Worm (Caenorhabditis elegans) whole organism, young adult: Measurements from ENCODE around the gene C16C8.14.

Experiments used
- C17E4.6 ChIP-seq: fragments of 200-800 bp; sonication (Bioruptor generic); IDR thresholded peaks from 2 replicates; pipeline ENCODE4 v1.3.6; 2022; ENCODE audit warnings: missing genetic modification reagents, missing genetic modification characterization, missing compliant biosample characterization
- D2030.7 ChIP-seq: fragments of 200-800 bp; sonication (Bioruptor generic); IDR thresholded peaks from 2 replicates; pipeline ENCODE4 v1.3.6; 2022; ENCODE audit warnings: missing genetic modification reagents, missing genetic modification characterization, missing compliant biosample characterization
- F10E7.11 ChIP-seq: sonication (generic microtip); optimal IDR thresholded peaks from 2 replicates; lab custom pipeline; 2017; ENCODE audit warnings: mild to moderate bottlenecking, missing genetic modification characterization, moderate library complexity, missing compliant biosample characterization
- F37B4.10 ChIP-seq: fragments of 200-800 bp; sonication (Bioruptor generic); IDR thresholded peaks from 2 replicates; pipeline ENCODE4 v1.3.6; 2022; ENCODE audit warnings: missing genetic modification characterization, missing compliant biosample characterization
- F52B5.7 ChIP-seq: sonication (generic microtip); optimal IDR thresholded peaks from 2 replicates; lab custom pipeline; 2016; ENCODE audit warnings: mild to moderate bottlenecking, missing genetic modification characterization, missing compliant biosample characterization
- T07F8.4 ChIP-seq: sonication (generic microtip); optimal IDR thresholded peaks from 2 replicates; lab custom pipeline; 2016; ENCODE audit warnings: mild to moderate bottlenecking, missing genetic modification characterization, moderate library complexity, missing compliant biosample characterization
- T26A5.8 ChIP-seq: sonication (generic microtip); optimal IDR thresholded peaks from 2 replicates; lab custom pipeline; 2016; ENCODE audit warnings: missing genetic modification characterization, missing compliant biosample characterization
- ZK185.1 ChIP-seq: sonication (generic microtip); optimal IDR thresholded peaks from 2 replicates; lab custom pipeline; 2016; ENCODE audit warnings: mild to moderate bottlenecking, missing genetic modification characterization, missing compliant biosample characterization; ENCODE audit not compliant: poor library complexity, severe bottlenecking
- ama-1 ChIP-seq, 3 experiments: fragments of 150-350 bp in 1 of 3; sonication (generic microtip) in 2 of 3; optimal IDR thresholded peaks; 2 replicates each; lab custom pipeline; 2014 to 2018; ENCODE audit warnings: missing biosample characterization in 2 of 3, missing genetic modification characterization in 2 of 3, missing genetic modification reagents in 2 of 3
- attf-3 ChIP-seq: fragments of 200-800 bp; sonication (Bioruptor generic); conservative IDR thresholded peaks from 2 replicates; pipeline ENCODE4 v1.3.6; 2022; ENCODE audit warnings: missing genetic modification reagents, missing genetic modification characterization, missing compliant biosample characterization
- attf-6 ChIP-seq: fragments of 200-800 bp; sonication (Bioruptor generic); IDR thresholded peaks from 2 replicates; pipeline ENCODE4 v1.3.6; 2022; ENCODE audit warnings: missing genetic modification reagents, missing genetic modification characterization, missing compliant biosample characterization
- bed-2 ChIP-seq: fragments of 200-800 bp; sonication (Bioruptor generic); IDR thresholded peaks from 2 replicates; pipeline ENCODE4 v1.3.6; 2022; ENCODE audit warnings: missing genetic modification reagents, missing genetic modification characterization, missing compliant biosample characterization
- cebp-1 ChIP-seq, 2 experiments: fragments of 200-800 bp in 1 of 2; sonication (Bioruptor generic) in 1 of 2; sonication (generic microtip) in 1 of 2; IDR thresholded peaks in 1 of 2; optimal IDR thresholded peaks in 1 of 2; 2 replicates each; pipeline versions ENCODE4 v1.3.6 to Lab custom; 2017 to 2022; ENCODE audit warnings: missing compliant biosample characterization in 2 of 2, missing genetic modification characterization in 2 of 2, mild to moderate bottlenecking in 1 of 2, missing genetic modification reagents in 1 of 2, moderate library complexity in 1 of 2
- ceh-100 ChIP-seq: fragments of 200-800 bp; sonication (Bioruptor generic); IDR thresholded peaks from 2 replicates; pipeline ENCODE4 v1.3.6; 2022; ENCODE audit warnings: missing genetic modification reagents, missing genetic modification characterization, missing compliant biosample characterization
- ceh-27 ChIP-seq: fragments of 200-800 bp; sonication (Bioruptor generic); optimal IDR thresholded peaks from 2 replicates; lab custom pipeline; 2018; ENCODE audit warnings: mild to moderate bottlenecking, missing genetic modification characterization, moderate library complexity, missing compliant biosample characterization
- ceh-40 ChIP-seq: fragments of 200-800 bp; sonication (Bioruptor generic); IDR thresholded peaks from 2 replicates; pipeline ENCODE4 v1.3.6; 2022; ENCODE audit warnings: missing genetic modification characterization, missing compliant biosample characterization
- die-1 ChIP-seq: sonication (generic microtip); optimal IDR thresholded peaks from 2 replicates; lab custom pipeline; 2016; ENCODE audit warnings: missing genotype, mild to moderate bottlenecking, missing genetic modification characterization, missing compliant biosample characterization
- fkh-3 ChIP-seq: sonication (generic microtip); optimal IDR thresholded peaks from 2 replicates; lab custom pipeline; 2016; ENCODE audit warnings: mild to moderate bottlenecking, missing genetic modification characterization, missing compliant biosample characterization
- hsf-1 ChIP-seq: fragments of 200-800 bp; sonication (Bioruptor generic); IDR thresholded peaks from 2 replicates; pipeline ENCODE4 v1.3.6; 2022; ENCODE audit warnings: missing genetic modification reagents, missing genetic modification characterization, missing compliant biosample characterization
- lag-1 ChIP-seq: fragments of 200-800 bp; sonication (Bioruptor generic); IDR thresholded peaks from 2 replicates; pipeline ENCODE4 v1.3.6; 2022; ENCODE audit warnings: missing genetic modification reagents, missing genetic modification characterization, missing compliant biosample characterization
- lin-26 ChIP-seq: fragments of 200-800 bp; sonication (Bioruptor generic); IDR thresholded peaks from 2 replicates; pipeline ENCODE4 v1.3.6; 2022; ENCODE audit warnings: missing genetic modification reagents, missing genetic modification characterization, missing compliant biosample characterization
- lir-1 ChIP-seq: fragments of 200-800 bp; sonication (Bioruptor generic); conservative IDR thresholded peaks from 2 replicates; pipeline ENCODE4 v1.3.6; 2022; ENCODE audit warnings: missing genetic modification reagents, missing genetic modification characterization, missing compliant biosample characterization
- lsl-1 ChIP-seq: fragments of 200-800 bp; sonication (Bioruptor generic); optimal IDR thresholded peaks from 2 replicates; lab custom pipeline; 2018; ENCODE audit warnings: mild to moderate bottlenecking, missing genetic modification characterization, moderate library complexity, missing compliant biosample characterization
- madf-6 ChIP-seq: fragments of 200-800 bp; sonication (Bioruptor generic); IDR thresholded peaks from 2 replicates; pipeline ENCODE4 v1.3.6; 2022; ENCODE audit warnings: missing genetic modification reagents, missing genetic modification characterization, missing compliant biosample characterization
- mcd-1 ChIP-seq: fragments of 200-800 bp; sonication (Bioruptor generic); IDR thresholded peaks from 2 replicates; pipeline ENCODE4 v1.3.6; 2022; ENCODE audit warnings: missing genetic modification reagents, missing genetic modification characterization, missing compliant biosample characterization
- nfya-2 ChIP-seq: fragments of 200-800 bp; sonication (Bioruptor generic); IDR thresholded peaks from 2 replicates; pipeline ENCODE4 v1.3.6; 2022; ENCODE audit warnings: missing genetic modification reagents, missing genetic modification characterization, missing compliant biosample characterization
- nhr-120 ChIP-seq: fragments of 200-800 bp; sonication (Bioruptor generic); IDR thresholded peaks from 2 replicates; pipeline ENCODE4 v1.3.6; 2022; ENCODE audit warnings: missing genetic modification characterization, missing compliant biosample characterization
- nhr-27 ChIP-seq: fragments of 200-800 bp; sonication (Bioruptor generic); optimal IDR thresholded peaks from 2 replicates; lab custom pipeline; 2018; ENCODE audit warnings: mild to moderate bottlenecking, missing genetic modification characterization, moderate library complexity, missing compliant biosample characterization
- pbrm-1 ChIP-seq: fragments of 200-800 bp; sonication (Bioruptor generic); IDR thresholded peaks from 2 replicates; pipeline ENCODE4 v1.3.6; 2022; ENCODE audit warnings: missing genetic modification reagents, missing genetic modification characterization, missing compliant biosample characterization
- repo-1 ChIP-seq: sonication (generic microtip); optimal IDR thresholded peaks from 2 replicates; lab custom pipeline; 2017; ENCODE audit warnings: mild to moderate bottlenecking, missing genetic modification characterization, missing compliant biosample characterization
- sdz-38 ChIP-seq: sonication (generic microtip); optimal IDR thresholded peaks from 2 replicates; lab custom pipeline; 2016; ENCODE audit warnings: missing genotype, missing genetic modification characterization, missing compliant biosample characterization
- snpc-1.1 ChIP-seq: sonication (generic microtip); optimal IDR thresholded peaks from 2 replicates; lab custom pipeline; 2017; ENCODE audit warnings: missing genetic modification characterization, mild to moderate bottlenecking, missing compliant biosample characterization, antibody characterized with exemption, moderate library complexity, missing genotype, missing genetic modification reagents; ENCODE audit not compliant: insufficient read depth
- snpc-4 ChIP-seq, 5 experiments: fragments of 150-350 bp in 1 of 5; sonication (generic microtip) in 4 of 5; optimal IDR thresholded peaks; 2 replicates each; lab custom pipeline; 2014 to 2018; ENCODE audit warnings: missing genetic modification characterization in 5 of 5, missing biosample characterization in 3 of 5, antibody characterized with exemption in 2 of 5, mild to moderate bottlenecking in 2 of 5, missing compliant biosample characterization in 2 of 5, missing genotype in 2 of 5, moderate library complexity in 2 of 5, missing genetic modification reagents in 1 of 5
- sptf-2 ChIP-seq: fragments of 200-800 bp; sonication (Bioruptor generic); optimal IDR thresholded peaks from 2 replicates; lab custom pipeline; 2018; ENCODE audit warnings: mild to moderate bottlenecking, missing genetic modification characterization, missing compliant biosample characterization
- tbp1 ChIP-seq: fragments of 200-800 bp; sonication (Bioruptor generic); optimal IDR thresholded peaks from 2 replicates; lab custom pipeline; 2018; ENCODE audit warnings: mild to moderate bottlenecking, missing genetic modification characterization, missing compliant biosample characterization
- zim-3 ChIP-seq: sonication (generic microtip); optimal IDR thresholded peaks from 2 replicates; lab custom pipeline; 2017; ENCODE audit warnings: mild to moderate bottlenecking, missing genetic modification characterization, moderate library complexity, missing compliant biosample characterization
- ztf-18 ChIP-seq: sonication (generic microtip); optimal IDR thresholded peaks from 2 replicates; lab custom pipeline; 2016; ENCODE audit warnings: missing genotype, mild to moderate bottlenecking, missing genetic modification characterization, missing compliant biosample characterization
- ztf-3 ChIP-seq: fragments of 200-800 bp; sonication (Bioruptor generic); optimal IDR thresholded peaks from 2 replicates; lab custom pipeline; 2018; ENCODE audit warnings: mild to moderate bottlenecking, missing genetic modification characterization, missing compliant biosample characterization

The C16C8.14 gene

DNA sequence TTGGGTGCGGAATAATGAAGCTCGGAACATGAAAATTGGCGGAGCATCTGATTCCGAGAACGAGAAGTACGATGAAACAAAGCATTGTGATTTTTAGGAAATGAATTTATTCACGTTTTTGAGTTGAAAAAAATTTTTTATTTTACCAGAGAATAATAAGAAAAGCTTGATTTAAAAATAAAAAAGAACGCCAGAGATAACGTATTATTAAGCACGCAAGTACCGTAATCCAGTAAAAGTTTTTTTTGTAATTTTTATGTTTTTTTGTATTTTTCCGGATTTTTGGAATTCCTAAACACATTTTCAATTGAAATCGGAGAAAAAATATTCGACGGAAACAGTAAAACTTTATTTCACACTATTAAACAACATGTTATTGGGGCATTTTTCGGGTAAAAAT lies 6.5 kb upstream of the C16C8.14 start, which contains the start of gene C16C8.22:
C16C8.22 (minus strand) TSS at position 101 of the 400 bp plus-strand sequence.
- TF ChIP-seq ceh-100 (GFP tag; lab: Robert Waterston, UW): no peak
- TF ChIP-seq nfya-2 (GFP tag; lab: Robert Waterston, UW): no peak
- no peak for TF ChIP-seq D2030.7
- no peak for TF ChIP-seq ceh-40
- no peak for TF ChIP-seq ZK185.1
- no peak for TF ChIP-seq F10E7.11 (tag; lab: Kevin White, UChicago)
- TF ChIP-seq snpc-4 (GFP tag; optimal IDR thresholded peaks at IDR 0.05; lab: Kevin White, UChicago): no peak
- no peak for TF ChIP-seq snpc-4 (tag; optimal IDR thresholded peaks at IDR 0.05; lab: Kevin White, UChicago)
- TF ChIP-seq repo-1 (tag; lab: Kevin White, UChicago): no peak
- TF ChIP-seq F52B5.7 (tag; lab: Kevin White, UChicago): no peak
- TF ChIP-seq zim-3 (tag; lab: Kevin White, UChicago): no peak
- TF ChIP-seq nhr-120: no peak
- TF ChIP-seq F37B4.10 (GFP tag; lab: Robert Waterston, UW): no peak
- no peak for TF ChIP-seq cebp-1 (GFP tag; IDR thresholded peaks at IDR 0.05; lab: Robert Waterston, UW)
- no peak for TF ChIP-seq cebp-1 (tag; optimal IDR thresholded peaks at IDR 0.05; lab: Kevin White, UChicago)
- TF ChIP-seq pbrm-1 (GFP tag; lab: Robert Waterston, UW): no peak
- TF ChIP-seq lin-26 (GFP tag; lab: Robert Waterston, UW): no peak
- TF ChIP-seq lir-1 (GFP tag; lab: Robert Waterston, UW): no peak
- no peak for TF ChIP-seq lsl-1 (GFP tag; lab: Kevin White, UChicago)
- no peak for TF ChIP-seq nhr-27

DNA sequence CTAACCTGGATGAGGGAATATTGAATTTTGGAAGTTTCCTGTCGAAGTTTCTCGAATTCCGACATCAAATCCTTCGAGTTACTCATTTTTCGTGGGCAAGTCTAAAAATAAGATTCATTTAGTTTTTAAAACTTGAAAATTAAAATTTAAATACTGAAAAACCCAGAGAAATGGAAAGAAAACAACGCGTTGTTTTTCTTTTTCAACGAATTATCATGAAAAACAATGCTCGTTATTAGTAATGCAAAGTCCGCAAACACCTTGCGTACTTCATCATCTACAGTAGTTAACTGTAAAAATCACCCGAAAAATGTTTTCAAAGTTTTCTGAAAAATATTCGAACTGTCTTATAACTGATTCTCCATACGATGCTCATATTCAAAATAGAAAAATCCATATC lies 5.3 kb upstream of the C16C8.14 start, which contains the start of gene C16C8.4:
C16C8.4 (minus strand) TSS at position 101 of the 400 bp plus-strand sequence.
- TF ChIP-seq ztf-18 (no peak), lsl-1 (GFP tag; lab: Kevin White, UChicago) (peak; percentile 58), nfya-2 (GFP tag; lab: Robert Waterston, UW) (no peak), fkh-3 (tag; lab: Kevin White, UChicago) (no peak), die-1 (tag; lab: Kevin White, UChicago) (no peak), tbp1 (GFP tag; lab: Kevin White, UChicago) (no peak)
- TF ChIP-seq, all 124 proteins: peak for 1

DNA sequence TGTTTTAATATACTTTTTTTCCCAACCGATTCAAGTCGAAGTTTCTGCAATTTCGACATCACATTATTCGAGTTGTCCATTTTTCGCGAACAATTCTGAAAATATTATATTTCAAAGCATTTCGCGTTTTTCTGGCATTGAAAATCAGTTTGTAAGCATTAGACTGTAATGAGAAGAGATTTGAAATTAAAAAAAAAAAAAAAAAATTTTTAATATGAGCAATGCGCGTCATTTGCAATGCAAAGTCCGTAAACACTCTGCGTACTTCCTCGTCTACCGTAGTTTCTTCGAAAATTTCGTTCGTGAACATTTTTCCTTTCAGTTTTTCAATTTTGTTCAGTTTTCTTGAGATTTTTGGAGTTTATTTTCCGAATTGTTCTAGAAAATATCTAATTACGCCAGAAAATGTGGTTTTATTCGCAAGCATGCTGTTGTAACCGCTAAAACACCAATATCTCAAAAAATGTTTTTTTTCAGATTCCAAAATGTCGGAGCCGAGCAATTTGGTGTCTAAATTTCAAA lies 4.3 kb upstream of the C16C8.14 start, which contains the start of the genes C16C8.5 and C16C8.16:
C16C8.5 (minus strand) TSS at position 101 of the 522 bp plus-strand sequence.
C16C8.16 (plus strand) TSS at position 472 of the 522 bp plus-strand sequence.
- no peak for TF ChIP-seq T26A5.8 (tag; lab: Kevin White, UChicago)
- peak; percentile 21; the same call in 1 of the 2 replicates for TF ChIP-seq madf-6 (GFP tag; lab: Robert Waterston, UW)
- TF ChIP-seq attf-3: no peak
- no peak for TF ChIP-seq T07F8.4 (tag; lab: Kevin White, UChicago)
- no peak for TF ChIP-seq fkh-3 (tag; lab: Kevin White, UChicago)
- peak; percentile 71 for TF ChIP-seq lsl-1 (GFP tag; lab: Kevin White, UChicago)
- TF ChIP-seq F10E7.11 (tag; lab: Kevin White, UChicago): no peak
- no peak for TF ChIP-seq ama-1 (optimal IDR thresholded peaks at IDR 0.05; lab: Kevin White, UChicago)
- no peak for TF ChIP-seq ama-1 (GFP tag; optimal IDR thresholded peaks at IDR 0.05; lab: Kevin White, UChicago)
- TF ChIP-seq attf-6 (GFP tag; lab: Robert Waterston, UW): no peak

DNA sequence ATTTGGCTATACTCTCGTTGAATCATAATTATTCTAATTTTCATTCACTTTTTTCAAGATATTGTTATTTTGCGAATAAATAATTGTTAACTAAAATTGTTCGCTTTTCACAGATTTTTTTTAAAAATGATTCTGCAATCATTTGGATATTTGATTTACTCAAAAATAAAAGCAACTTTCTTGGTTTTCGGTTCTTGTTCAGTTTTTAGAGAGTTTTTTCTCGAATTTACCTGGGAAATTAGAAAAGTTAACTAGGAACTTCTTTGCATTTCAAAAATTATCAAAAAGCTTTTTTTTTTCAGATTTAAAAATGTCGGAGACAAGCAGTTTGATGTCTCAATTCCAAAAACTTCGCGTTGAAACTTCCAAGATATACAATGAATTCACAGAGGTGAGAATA lies 3.0 kb upstream of the C16C8.14 start, which contains the start of the genes C16C8.20 and gldi-6:
C16C8.20 (plus strand) TSS at position 301 of the 400 bp plus-strand sequence.
gldi-6 (plus strand) TSS at position 301 of the 400 bp plus-strand sequence.
- TF ChIP-seq snpc-4 (GFP tag; optimal IDR thresholded peaks at IDR 0.05; lab: Kevin White, UChicago): no peak
- TF ChIP-seq snpc-4 (tag; optimal IDR thresholded peaks at IDR 0.05; lab: Kevin White, UChicago): no peak
- no peak for TF ChIP-seq snpc-1.1
- no peak for TF ChIP-seq mcd-1 (GFP tag; lab: Robert Waterston, UW)
- TF ChIP-seq ceh-27: no peak
- no peak for TF ChIP-seq nfya-2 (GFP tag; lab: Robert Waterston, UW)
- TF ChIP-seq sdz-38 (tag; lab: Kevin White, UChicago): no peak
- TF ChIP-seq sptf-2 (GFP tag; lab: Kevin White, UChicago): no peak
- no peak for TF ChIP-seq lag-1 (GFP tag; lab: Robert Waterston, UW)
- TF ChIP-seq hsf-1 (GFP tag; lab: Robert Waterston, UW): no peak
- no peak for TF ChIP-seq bed-2 (GFP tag; lab: Robert Waterston, UW)
- no peak for TF ChIP-seq C17E4.6
- no peak for TF ChIP-seq ztf-3 (GFP tag; lab: Kevin White, UChicago)
- TF ChIP-seq ztf-18: no peak
